Fruit fly (Drosophila melanogaster) whole organism, embryonic: ENCODE data around the gene wwk.

ENCODE experiments used
- Aef1 ChIP-seq: fragments of 200-800 bp; sonication (Bioruptor generic); IDR thresholded peaks from 3 replicates; pipeline ENCODE4 v1.3.6; 2022; ENCODE audit warnings: missing biosample characterization, missing genetic modification characterization
- Atf-2 ChIP-seq: fragments of 200-800 bp; sonication (Bioruptor generic); optimal IDR thresholded peaks from 2 replicates; lab custom pipeline; 2016; ENCODE audit warnings: missing biosample characterization, missing genetic modification characterization
- CG11504 ChIP-seq: fragments of 200-800 bp; sonication (Bioruptor generic); optimal IDR thresholded peaks from 3 replicates; lab custom pipeline; 2019; ENCODE audit warnings: missing biosample characterization, mild to moderate bottlenecking, missing genetic modification characterization, moderate library complexity
- CG12071 ChIP-seq: fragments of 200-800 bp; sonication (Bioruptor generic); optimal IDR thresholded peaks from 3 replicates; lab custom pipeline; 2018; ENCODE audit warnings: missing biosample characterization, mild to moderate bottlenecking, missing genetic modification characterization
- CG1647 ChIP-seq: fragments of 200-800 bp; sonication (Bioruptor generic); optimal IDR thresholded peaks from 3 replicates; lab custom pipeline; 2016; ENCODE audit warnings: missing biosample characterization, missing genetic modification characterization
- CG16863 ChIP-seq: fragments of 200-800 bp; sonication (Bioruptor generic); optimal IDR thresholded peaks from 3 replicates; lab custom pipeline; 2016; ENCODE audit warnings: missing biosample characterization, missing genetic modification characterization
- CG17328 ChIP-seq: fragments of 200-800 bp; sonication (Bioruptor generic); IDR thresholded peaks from 2 replicates; pipeline ENCODE4 v1.3.6; 2022; ENCODE audit warnings: missing biosample characterization, missing genetic modification characterization
- CG17912 ChIP-seq: fragments of 200-800 bp; sonication (Bioruptor generic); optimal IDR thresholded peaks from 2 replicates; lab custom pipeline; 2018; ENCODE audit warnings: missing biosample characterization, mild to moderate bottlenecking, missing genetic modification characterization
- CG2120 ChIP-seq: fragments of 200-800 bp; sonication (Bioruptor generic); optimal IDR thresholded peaks from 3 replicates; lab custom pipeline; 2016; ENCODE audit warnings: missing biosample characterization, missing genetic modification characterization
- CG2712 ChIP-seq: fragments of 200-800 bp; optimal IDR thresholded peaks from 3 replicates; lab custom pipeline; 2019; ENCODE audit warnings: missing biosample characterization, mild to moderate bottlenecking, missing genetic modification characterization, moderate library complexity
- CG2889 ChIP-seq: fragments of 200-800 bp; sonication (Bioruptor generic); IDR thresholded peaks from 3 replicates; pipeline ENCODE4 v1.3.6; 2022; ENCODE audit warnings: missing biosample characterization, missing genetic modification characterization
- CG30431 ChIP-seq: fragments of 200-800 bp; sonication (Bioruptor generic); optimal IDR thresholded peaks from 2 replicates; lab custom pipeline; 2017; ENCODE audit warnings: missing biosample characterization, missing genetic modification characterization
- CG31365 ChIP-seq: fragments of 200-800 bp; sonication (Bioruptor generic); optimal IDR thresholded peaks from 2 replicates; lab custom pipeline; 2018; ENCODE audit warnings: missing biosample characterization, mild to moderate bottlenecking, missing genetic modification characterization
- CG3995 ChIP-seq: fragments of 200-800 bp; sonication (Bioruptor generic); optimal IDR thresholded peaks from 3 replicates; lab custom pipeline; 2016; ENCODE audit warnings: missing biosample characterization, missing genetic modification characterization
- CG4328 ChIP-seq: fragments of 200-800 bp; sonication (Bioruptor generic); optimal IDR thresholded peaks from 3 replicates; lab custom pipeline; 2017; ENCODE audit warnings: missing biosample characterization, missing genetic modification reagents, missing genetic modification characterization
- CG5180 ChIP-seq: fragments of 200-800 bp; sonication (Bioruptor generic); optimal IDR thresholded peaks from 3 replicates; lab custom pipeline; 2017; ENCODE audit warnings: missing biosample characterization, missing genetic modification characterization, mild to moderate bottlenecking, moderate library complexity, missing genetic modification reagents
- CG6254 ChIP-seq: fragments of 200-800 bp; sonication (Bioruptor generic); optimal IDR thresholded peaks from 3 replicates; lab custom pipeline; 2017; ENCODE audit warnings: mild to moderate bottlenecking, missing biosample characterization, missing genetic modification reagents, missing genetic modification characterization
- CG6689 ChIP-seq: fragments of 200-800 bp; sonication (Bioruptor generic); IDR thresholded peaks from 2 replicates; pipeline ENCODE4 v1.3.6; 2022; ENCODE audit warnings: missing biosample characterization, missing genetic modification characterization
- CG7357 ChIP-seq: fragments of 200-800 bp; sonication (Bioruptor generic); IDR thresholded peaks from 3 replicates; pipeline ENCODE4 v1.3.6; 2022; ENCODE audit warnings: missing biosample characterization, missing genetic modification characterization
- CG7372 ChIP-seq: fragments of 200-800 bp; sonication (Bioruptor generic); IDR thresholded peaks from 2 replicates; pipeline ENCODE4 v1.3.6; 2022; ENCODE audit warnings: missing biosample characterization, missing genetic modification characterization
- CG7786 ChIP-seq: fragments of 200-800 bp; sonication (Bioruptor generic); optimal IDR thresholded peaks from 2 replicates; lab custom pipeline; 2016; ENCODE audit warnings: missing biosample characterization, missing genetic modification characterization
- CG7928 ChIP-seq: fragments of 200-800 bp; sonication (Bioruptor generic); optimal IDR thresholded peaks from 2 replicates; lab custom pipeline; 2017; ENCODE audit warnings: missing biosample characterization, mild to moderate bottlenecking, missing genetic modification characterization
- CG8924 ChIP-seq: fragments of 200-800 bp; optimal IDR thresholded peaks from 3 replicates; lab custom pipeline; 2019; ENCODE audit warnings: missing biosample characterization, mild to moderate bottlenecking, missing genetic modification characterization, moderate library complexity
- Chrac-16 ChIP-seq: fragments of 200-800 bp; sonication (Bioruptor generic); optimal IDR thresholded peaks from 3 replicates; lab custom pipeline; 2016; ENCODE audit warnings: missing biosample characterization, missing genetic modification characterization
- D ChIP-seq, 2 experiments: fragments of 200-800 bp in 1 of 2; fragments of >200 bp in 1 of 2; sonication (Bioruptor generic) in 1 of 2; optimal IDR thresholded peaks; 2 replicates in 1 of 2; 3 replicates in 1 of 2; lab custom pipeline; 2017; ENCODE audit warnings: mild to moderate bottlenecking in 1 of 2, missing biosample characterization in 1 of 2, missing genetic modification characterization in 1 of 2, missing genetic modification reagents in 1 of 2
- Dad ChIP-seq: fragments of 200-800 bp; sonication (Bioruptor generic); optimal IDR thresholded peaks from 3 replicates; lab custom pipeline; 2016; ENCODE audit warnings: missing biosample characterization, missing genetic modification characterization
- Deaf1 ChIP-seq: fragments of 200-800 bp; optimal IDR thresholded peaks from 3 replicates; lab custom pipeline; 2019; ENCODE audit warnings: missing biosample characterization, mild to moderate bottlenecking, missing genetic modification characterization, moderate library complexity
- Dp ChIP-seq: fragments of 200-800 bp; sonication (Bioruptor generic); optimal IDR thresholded peaks from 2 replicates; lab custom pipeline; 2018; ENCODE audit warnings: missing biosample characterization, mild to moderate bottlenecking, missing genetic modification characterization, moderate library complexity
- H15 ChIP-seq: fragments of 200-800 bp; sonication (Bioruptor generic); IDR thresholded peaks from 3 replicates; pipeline ENCODE4 v1.3.6; 2022; ENCODE audit warnings: missing biosample characterization, missing genetic modification characterization
- HmgZ ChIP-seq: fragments of 200-800 bp; sonication (Bioruptor generic); optimal IDR thresholded peaks from 2 replicates; lab custom pipeline; 2018; ENCODE audit warnings: missing biosample characterization, mild to moderate bottlenecking, missing genetic modification characterization
- Optix ChIP-seq: fragments of 200-800 bp; sonication (Bioruptor generic); IDR thresholded peaks from 3 replicates; pipeline ENCODE4 v1.3.6; 2022; ENCODE audit warnings: missing biosample characterization, missing genetic modification characterization
- Rfx ChIP-seq: fragments of 200-800 bp; sonication (Bioruptor generic); IDR thresholded peaks from 2 replicates; pipeline ENCODE4 v1.3.6; 2022; ENCODE audit warnings: missing biosample characterization, missing genetic modification characterization
- Six4 ChIP-seq: fragments of 200-800 bp; sonication (Bioruptor generic); optimal IDR thresholded peaks from 2 replicates; lab custom pipeline; 2016; ENCODE audit warnings: missing biosample characterization, missing genetic modification characterization
- Sox102F ChIP-seq: fragments of 200-800 bp; sonication (Bioruptor generic); optimal IDR thresholded peaks from 2 replicates; lab custom pipeline; 2018; ENCODE audit warnings: missing biosample characterization, mild to moderate bottlenecking, missing genetic modification characterization, moderate library complexity
- Trl ChIP-seq, 3 experiments: fragments of >200 bp in 2 of 3; fragments of 200-800 bp in 1 of 3; sonication (Bioruptor generic) in 1 of 3; optimal IDR thresholded peaks; 2 replicates in 1 of 3; 3 replicates in 2 of 3; lab custom pipeline; 2016 to 2017; ENCODE audit warnings: missing biosample characterization in 1 of 3, missing genetic modification characterization in 1 of 3
- chif ChIP-seq, 2 experiments: fragments of 200-800 bp; sonication (Bioruptor generic); optimal IDR thresholded peaks; 3 replicates each; lab custom pipeline; 2016; ENCODE audit warnings: missing biosample characterization in 2 of 2, missing genetic modification characterization in 2 of 2
- ci ChIP-seq: fragments of 200-800 bp; sonication (Bioruptor generic); IDR thresholded peaks from 3 replicates; pipeline ENCODE4 v1.3.6; 2022; ENCODE audit warnings: missing biosample characterization, missing genetic modification characterization
- esg ChIP-seq: fragments of 200-800 bp; sonication (Bioruptor generic); conservative IDR thresholded peaks from 2 replicates; pipeline ENCODE4 v1.3.6; 2022; ENCODE audit warnings: missing biosample characterization, missing genetic modification characterization
- fd102C ChIP-seq: fragments of 200-800 bp; sonication (Bioruptor generic); optimal IDR thresholded peaks from 2 replicates; lab custom pipeline; 2018; ENCODE audit warnings: missing biosample characterization, mild to moderate bottlenecking, missing genetic modification characterization, moderate library complexity
- ham ChIP-seq: fragments of 200-800 bp; sonication (Bioruptor generic); IDR thresholded peaks from 2 replicates; pipeline ENCODE4 v1.3.6; 2022; ENCODE audit warnings: missing biosample characterization, missing genetic modification characterization
- jumu ChIP-seq: fragments of 200-800 bp; sonication (Bioruptor generic); optimal IDR thresholded peaks from 3 replicates; lab custom pipeline; 2016; ENCODE audit warnings: missing biosample characterization, missing genetic modification characterization
- kni ChIP-seq: fragments of 200-800 bp; sonication (Bioruptor generic); optimal IDR thresholded peaks from 3 replicates; lab custom pipeline; 2017; ENCODE audit warnings: mild to moderate bottlenecking, missing biosample characterization, missing genetic modification reagents, missing genetic modification characterization
- lov ChIP-seq, 2 experiments: fragments of 200-800 bp in 1 of 2; fragments of >200 bp in 1 of 2; sonication (Bioruptor generic) in 1 of 2; IDR thresholded peaks in 1 of 2; optimal IDR thresholded peaks in 1 of 2; 2 replicates in 1 of 2; 3 replicates in 1 of 2; pipeline versions ENCODE4 v1.3.6 to Lab custom; 2017 to 2022; ENCODE audit warnings: missing biosample characterization in 1 of 2, missing genetic modification characterization in 1 of 2
- luna ChIP-seq: fragments of 200-800 bp; sonication (Bioruptor generic); optimal IDR thresholded peaks from 2 replicates; lab custom pipeline; 2016; ENCODE audit warnings: missing biosample characterization, missing genetic modification characterization
- repo ChIP-seq: fragments of 200-800 bp; sonication (Bioruptor generic); optimal IDR thresholded peaks from 2 replicates; lab custom pipeline; 2016; ENCODE audit warnings: missing biosample characterization, missing genetic modification characterization
- sna ChIP-seq: fragments of 200-800 bp; sonication (Bioruptor generic); IDR thresholded peaks from 2 replicates; pipeline ENCODE4 v1.3.6; 2022; ENCODE audit warnings: missing biosample characterization, missing genetic modification characterization; ENCODE audit not compliant: partially characterized antibody
- so ChIP-seq: fragments of 200-800 bp; sonication (Bioruptor generic); IDR thresholded peaks from 3 replicates; pipeline ENCODE4 v1.3.6; 2022; ENCODE audit warnings: missing biosample characterization, missing genetic modification characterization
- sr ChIP-seq: fragments of 200-800 bp; sonication (Bioruptor generic); IDR thresholded peaks from 3 replicates; pipeline ENCODE4 v1.3.6; 2022; ENCODE audit warnings: missing biosample characterization, missing genetic modification characterization
- tgo ChIP-seq: fragments of 200-800 bp; sonication (Bioruptor generic); IDR thresholded peaks from 3 replicates; pipeline ENCODE4 v1.3.6; 2022; ENCODE audit warnings: missing biosample characterization, missing genetic modification characterization
- wdn ChIP-seq: fragments of 200-800 bp; sonication (Bioruptor generic); IDR thresholded peaks from 2 replicates; pipeline ENCODE4 v1.3.6; 2022; ENCODE audit warnings: missing biosample characterization, missing genetic modification characterization

Gene wwk

DNA sequence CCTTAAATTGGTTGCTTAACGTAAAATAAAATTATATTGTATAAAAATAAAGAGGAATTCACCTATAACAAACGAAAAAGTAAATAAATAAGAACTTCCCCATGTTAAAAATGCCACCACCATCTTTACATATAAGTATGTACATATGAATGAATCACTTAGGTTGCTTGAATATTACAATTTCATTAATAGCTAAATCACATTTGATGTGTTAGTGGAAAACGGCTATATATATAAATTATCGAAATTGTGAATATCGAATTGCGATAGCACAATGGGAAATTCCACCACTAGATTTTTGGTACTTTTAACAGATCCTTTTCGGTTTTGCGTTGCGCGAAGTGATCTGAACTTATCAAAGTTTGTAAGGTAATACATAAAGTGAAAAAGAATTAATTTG, 13.2 kb upstream of the wwk start, which contains the start of the genes solo and vas (continued):
- TF ChIP-seq CG7786 (GFP tag; lab: Kevin White, UChicago) = no peak
- no peak for TF ChIP-seq luna (GFP tag; lab: Kevin White, UChicago)
- TF ChIP-seq wdn (GFP tag; lab: Robert Waterston, UW) = no peak; the same call in 1 of the 2 replicates
- peak; percentile 15 for TF ChIP-seq Dp
- TF ChIP-seq Trl (optimal IDR thresholded peaks at IDR 0.05; lab: Kevin White, UChicago) = no peak
- no peak for TF ChIP-seq Trl (GFP tag; optimal IDR thresholded peaks at IDR 0.05; lab: Kevin White, UChicago)
- TF ChIP-seq CG7372 (GFP tag; lab: Robert Waterston, UW) = no peak
- TF ChIP-seq Deaf1 (tag; lab: Kevin White, UChicago) = no peak
- peak; percentile 14 for TF ChIP-seq CG4328 (GFP tag; lab: Kevin White, UChicago)
- no peak for TF ChIP-seq CG30431
- TF ChIP-seq CG7928 (GFP tag; lab: Kevin White, UChicago) = no peak
- no peak for TF ChIP-seq CG31365 (tag; lab: Kevin White, UChicago)
- no peak for TF ChIP-seq Aef1 (GFP tag; lab: Robert Waterston, UW)
- TF ChIP-seq Dad (GFP tag; lab: Kevin White, UChicago) = no peak
- no peak for TF ChIP-seq CG2889 (GFP tag; lab: Robert Waterston, UW)
- TF ChIP-seq Atf-2 = no peak
- peak; percentile 70 for TF ChIP-seq CG11504 (tag; lab: Kevin White, UChicago)
- TF ChIP-seq repo (GFP tag; lab: Kevin White, UChicago) = no peak
- TF ChIP-seq sna (GFP tag; lab: Robert Waterston, UW) = peak; percentile 48; the same call in 1 of the 2 replicates
- peak in 1 of 2 experiments; percentile 10 for TF ChIP-seq chif (GFP tag; optimal IDR thresholded peaks at IDR 0.05; lab: Kevin White, UChicago)
- 0 out of 2 replicates have a peak, but pooled peaks have one; percentile 43 for TF ChIP-seq CG17328 (GFP tag; lab: Robert Waterston, UW)
- TF ChIP-seq CG8924 (tag; lab: Kevin White, UChicago) = peak; percentile 64
- TF ChIP-seq CG16863 (GFP tag; lab: Kevin White, UChicago) = no peak
- TF ChIP-seq CG5180 (GFP tag; lab: Kevin White, UChicago) = no peak
- peak; percentile 60; the same call in 1 of the 2 replicates for TF ChIP-seq Rfx (GFP tag; lab: Robert Waterston, UW)
- no peak for TF ChIP-seq ham
- TF ChIP-seq so (GFP tag; lab: Robert Waterston, UW) = no peak
- TF ChIP-seq CG17912 (GFP tag; lab: Kevin White, UChicago) = no peak
- no peak for TF ChIP-seq Optix (GFP tag; lab: Robert Waterston, UW)
- TF ChIP-seq Chrac-16 (GFP tag; lab: Kevin White, UChicago) = peak; percentile 50
- peak; percentile 65 for TF ChIP-seq CG2120 (GFP tag; lab: Kevin White, UChicago)
- TF ChIP-seq H15 (GFP tag; lab: Robert Waterston, UW) = no peak
- TF ChIP-seq fd102C = no peak
- no peak for TF ChIP-seq CG1647 (GFP tag; lab: Kevin White, UChicago)
- TF ChIP-seq jumu (GFP tag; lab: Kevin White, UChicago) = no peak
- no peak; the same call in 2 of the 3 replicates for TF ChIP-seq ci
- TF ChIP-seq esg (GFP tag; lab: Robert Waterston, UW) = peak; percentile 48
- TF ChIP-seq CG6689 = peak; percentile 49
- TF ChIP-seq Sox102F (GFP tag; lab: Kevin White, UChicago) = peak; percentile 63
- peak; percentile 55 for TF ChIP-seq HmgZ (tag; lab: Kevin White, UChicago)
- no peak for TF ChIP-seq sr (GFP tag; lab: Robert Waterston, UW)
- TF ChIP-seq lov (optimal IDR thresholded peaks at IDR 0.05; lab: Kevin White, UChicago) = no peak
- no peak for TF ChIP-seq lov (GFP tag; IDR thresholded peaks at IDR 0.05; lab: Robert Waterston, UW)
- TF ChIP-seq CG12071 (GFP tag; lab: Kevin White, UChicago) = no peak
- peak; percentile 93 for TF ChIP-seq CG7357
- TF ChIP-seq CG3995 = no peak
- TF ChIP-seq D (optimal IDR thresholded peaks at IDR 0.05; lab: Kevin White, UChicago) = no peak
- peak; percentile 10 for TF ChIP-seq D (GFP tag; optimal IDR thresholded peaks at IDR 0.05; lab: Kevin White, UChicago)
- TF ChIP-seq Six4 (GFP tag; lab: Kevin White, UChicago) = no peak
- no peak for TF ChIP-seq tgo
- TF ChIP-seq kni (GFP tag; lab: Kevin White, UChicago) = no peak
- peak; percentile 80 for TF ChIP-seq CG2712 (tag; lab: Kevin White, UChicago)
- no peak for TF ChIP-seq CG6254 (GFP tag; lab: Kevin White, UChicago)
